Fruit fly (Drosophila melanogaster) whole organism, embryonic: Measurements from ENCODE around the gene CG7101.

Experiments
- C15 ChIP-seq: fragments of 200-800 bp; sonication (Bioruptor generic); IDR thresholded peaks from 3 replicates; pipeline ENCODE4 v1.3.6; 2022; ENCODE audit warnings: missing biosample characterization, missing genetic modification characterization
- CG10209 ChIP-seq: fragments of 200-800 bp; sonication (Bioruptor generic); optimal IDR thresholded peaks from 3 replicates; lab custom pipeline; 2017; ENCODE audit warnings: missing biosample characterization, mild to moderate bottlenecking, missing genetic modification characterization, missing genetic modification reagents
- CG1024 ChIP-seq: fragments of 200-800 bp; sonication (Bioruptor generic); IDR thresholded peaks from 2 replicates; pipeline ENCODE4 v1.3.6; 2022; ENCODE audit warnings: missing biosample characterization, missing genetic modification characterization
- CG10431 ChIP-seq: fragments of 200-800 bp; sonication (Bioruptor generic); optimal IDR thresholded peaks from 3 replicates; lab custom pipeline; 2018; ENCODE audit warnings: missing biosample characterization, mild to moderate bottlenecking, missing genetic modification characterization
- CG10565 ChIP-seq: fragments of 200-800 bp; sonication (Bioruptor generic); optimal IDR thresholded peaks from 3 replicates; lab custom pipeline; 2016; ENCODE audit warnings: missing biosample characterization, mild to moderate bottlenecking, missing genetic modification characterization
- CG11398 ChIP-seq: fragments of 200-800 bp; sonication (Bioruptor generic); optimal IDR thresholded peaks from 2 replicates; lab custom pipeline; 2016; ENCODE audit warnings: missing biosample characterization, missing genetic modification characterization
- CG12104 ChIP-seq: fragments of 200-800 bp; sonication (Bioruptor generic); optimal IDR thresholded peaks from 3 replicates; lab custom pipeline; 2016; ENCODE audit warnings: missing biosample characterization, missing genetic modification characterization
- CG12769 ChIP-seq: fragments of 200-800 bp; sonication (Bioruptor generic); optimal IDR thresholded peaks from 2 replicates; lab custom pipeline; 2019; ENCODE audit warnings: missing biosample characterization, mild to moderate bottlenecking, missing genetic modification characterization, moderate library complexity
- CG13424 ChIP-seq: fragments of 200-800 bp; sonication (Bioruptor generic); optimal IDR thresholded peaks from 2 replicates; lab custom pipeline; 2019; ENCODE audit warnings: missing biosample characterization, mild to moderate bottlenecking, missing genetic modification characterization, moderate library complexity
- CG13624 ChIP-seq: fragments of 200-800 bp; sonication (Bioruptor generic); optimal IDR thresholded peaks from 2 replicates; lab custom pipeline; 2016; ENCODE audit warnings: missing biosample characterization, missing genetic modification characterization
- CG13894 ChIP-seq: fragments of 200-800 bp; sonication (Bioruptor generic); optimal IDR thresholded peaks from 3 replicates; lab custom pipeline; 2018; ENCODE audit warnings: missing biosample characterization, mild to moderate bottlenecking, missing genetic modification characterization, moderate library complexity
- CG14965 ChIP-seq: fragments of 200-800 bp; sonication (Bioruptor generic); optimal IDR thresholded peaks from 2 replicates; lab custom pipeline; 2016; ENCODE audit warnings: missing biosample characterization, missing genetic modification characterization, borderline replicate concordance
- CG17612 ChIP-seq: fragments of 200-800 bp; sonication (Bioruptor generic); IDR thresholded peaks from 2 replicates; pipeline ENCODE4 v1.3.6; 2022; ENCODE audit warnings: missing biosample characterization, missing genetic modification characterization
- CG1792 ChIP-seq: fragments of 200-800 bp; sonication (Bioruptor generic); optimal IDR thresholded peaks from 2 replicates; lab custom pipeline; 2016; ENCODE audit warnings: missing biosample characterization, missing genetic modification characterization
- CG2120 ChIP-seq: fragments of 200-800 bp; sonication (Bioruptor generic); optimal IDR thresholded peaks from 3 replicates; lab custom pipeline; 2016; ENCODE audit warnings: missing biosample characterization, missing genetic modification characterization
- CG30431 ChIP-seq: fragments of 200-800 bp; sonication (Bioruptor generic); optimal IDR thresholded peaks from 2 replicates; lab custom pipeline; 2017; ENCODE audit warnings: missing biosample characterization, missing genetic modification characterization
- CG31441 ChIP-seq: fragments of 200-800 bp; sonication (Bioruptor generic); IDR thresholded peaks from 2 replicates; pipeline ENCODE4 v1.3.6; 2022; ENCODE audit warnings: missing biosample characterization, missing genetic modification characterization
- CG42726 ChIP-seq: fragments of 200-800 bp; sonication (Bioruptor generic); IDR thresholded peaks from 2 replicates; pipeline ENCODE4 v1.3.6; 2022; ENCODE audit warnings: missing biosample characterization, missing genetic modification characterization; ENCODE audit not compliant: partially characterized antibody
- CG4282 ChIP-seq: fragments of 200-800 bp; sonication (Bioruptor generic); optimal IDR thresholded peaks from 2 replicates; lab custom pipeline; 2016; ENCODE audit warnings: missing biosample characterization, missing genetic modification characterization
- CG4730 ChIP-seq: fragments of 200-800 bp; sonication (Bioruptor generic); IDR thresholded peaks from 2 replicates; pipeline ENCODE4 v1.3.6; 2022; ENCODE audit warnings: missing biosample characterization, missing genetic modification characterization
- CG7271 ChIP-seq: fragments of 200-800 bp; sonication (Bioruptor generic); optimal IDR thresholded peaks from 2 replicates; lab custom pipeline; 2018; ENCODE audit warnings: missing biosample characterization, mild to moderate bottlenecking, missing genetic modification characterization, moderate library complexity
- CG7556 ChIP-seq: fragments of 200-800 bp; sonication (Bioruptor generic); optimal IDR thresholded peaks from 2 replicates; lab custom pipeline; 2017; ENCODE audit warnings: missing biosample characterization, mild to moderate bottlenecking, missing genetic modification characterization
- CG7745 ChIP-seq: fragments of 200-800 bp; sonication (Bioruptor generic); optimal IDR thresholded peaks from 2 replicates; lab custom pipeline; 2018; ENCODE audit warnings: missing biosample characterization, mild to moderate bottlenecking, missing genetic modification characterization, moderate library complexity
- CG7839 ChIP-seq: fragments of 200-800 bp; sonication (Bioruptor generic); optimal IDR thresholded peaks from 3 replicates; lab custom pipeline; 2018; ENCODE audit warnings: missing biosample characterization, mild to moderate bottlenecking, missing genetic modification characterization, moderate library complexity
- CG7928 ChIP-seq: fragments of 200-800 bp; sonication (Bioruptor generic); optimal IDR thresholded peaks from 2 replicates; lab custom pipeline; 2017; ENCODE audit warnings: missing biosample characterization, mild to moderate bottlenecking, missing genetic modification characterization
- CG7963 ChIP-seq: fragments of 200-800 bp; sonication (Bioruptor generic); IDR thresholded peaks from 3 replicates; pipeline ENCODE4 v1.3.6; 2022; ENCODE audit warnings: missing biosample characterization, missing genetic modification characterization; ENCODE audit not compliant: partially characterized antibody
- CG8290 ChIP-seq, 3 experiments: fragments of 200-800 bp; sonication (Bioruptor generic); optimal IDR thresholded peaks; 2 replicates each; lab custom pipeline; 2016 to 2019; ENCODE audit warnings: missing biosample characterization in 3 of 3, missing genetic modification characterization in 3 of 3, mild to moderate bottlenecking in 2 of 3, moderate library complexity in 1 of 3
- CG8359 ChIP-seq: fragments of 200-800 bp; sonication (Bioruptor generic); optimal IDR thresholded peaks from 2 replicates; lab custom pipeline; 2017; ENCODE audit warnings: missing biosample characterization, mild to moderate bottlenecking, missing genetic modification characterization, borderline replicate concordance
- CG9876 ChIP-seq: fragments of 200-800 bp; sonication (Bioruptor generic); optimal IDR thresholded peaks from 2 replicates; lab custom pipeline; 2016; ENCODE audit warnings: missing biosample characterization, missing genetic modification characterization
- CG9932 ChIP-seq: fragments of 200-800 bp; sonication (Bioruptor generic); IDR thresholded peaks from 2 replicates; pipeline ENCODE4 v1.3.6; 2022; ENCODE audit warnings: missing biosample characterization, missing genetic modification characterization
- Dbx ChIP-seq: fragments of 200-800 bp; sonication (Bioruptor generic); IDR thresholded peaks from 3 replicates; pipeline ENCODE4 v1.3.6; 2022; ENCODE audit warnings: missing biosample characterization, missing genetic modification characterization
- Doc3 ChIP-seq: fragments of 200-800 bp; sonication (Bioruptor generic); IDR thresholded peaks from 3 replicates; pipeline ENCODE4 v1.3.6; 2022; ENCODE audit warnings: missing biosample characterization, missing genetic modification characterization; ENCODE audit not compliant: partially characterized antibody
- E2f1 ChIP-seq: fragments of 200-800 bp; sonication (Bioruptor generic); IDR thresholded peaks from 2 replicates; pipeline ENCODE4 v1.3.6; 2022; ENCODE audit warnings: missing biosample characterization, missing genetic modification characterization
- Fer1 ChIP-seq: fragments of 200-800 bp; sonication (Bioruptor generic); optimal IDR thresholded peaks from 2 replicates; lab custom pipeline; 2017; ENCODE audit warnings: missing biosample characterization, mild to moderate bottlenecking, missing genetic modification characterization
- Hr78 ChIP-seq, 2 experiments: fragments of 200-800 bp in 1 of 2; fragments of >200 bp in 1 of 2; sonication (Bioruptor generic) in 1 of 2; optimal IDR thresholded peaks; 2 replicates each; lab custom pipeline; 2017 to 2019; ENCODE audit warnings: missing biosample characterization in 2 of 2, missing genetic modification characterization in 2 of 2, mild to moderate bottlenecking in 1 of 2, moderate library complexity in 1 of 2
- Xbp1 ChIP-seq: fragments of 200-800 bp; sonication (Bioruptor generic); optimal IDR thresholded peaks from 3 replicates; lab custom pipeline; 2016; ENCODE audit warnings: missing biosample characterization, mild to moderate bottlenecking, missing genetic modification characterization
- bowl ChIP-seq: fragments of 200-800 bp; sonication (Bioruptor generic); IDR thresholded peaks from 2 replicates; pipeline ENCODE4 v1.3.6; 2022; ENCODE audit warnings: missing biosample characterization, missing genetic modification characterization
- btn ChIP-seq: fragments of 200-800 bp; sonication (Bioruptor generic); optimal IDR thresholded peaks from 2 replicates; lab custom pipeline; 2016; ENCODE audit warnings: missing biosample characterization, missing genetic modification characterization
- emc ChIP-seq: fragments of 200-800 bp; sonication (Bioruptor generic); optimal IDR thresholded peaks from 2 replicates; lab custom pipeline; 2016; ENCODE audit warnings: missing biosample characterization, missing genetic modification characterization
- esg ChIP-seq: fragments of 200-800 bp; sonication (Bioruptor generic); conservative IDR thresholded peaks from 2 replicates; pipeline ENCODE4 v1.3.6; 2022; ENCODE audit warnings: missing biosample characterization, missing genetic modification characterization
- kay ChIP-seq: fragments of 200-800 bp; sonication (Bioruptor generic); optimal IDR thresholded peaks from 2 replicates; lab custom pipeline; 2016; ENCODE audit warnings: missing biosample characterization, missing genetic modification characterization
- odd ChIP-seq: fragments of 200-800 bp; sonication (Bioruptor generic); optimal IDR thresholded peaks from 2 replicates; lab custom pipeline; 2017; ENCODE audit warnings: missing biosample characterization, mild to moderate bottlenecking, missing genetic modification characterization
- pb ChIP-seq: fragments of 200-800 bp; sonication (Bioruptor generic); optimal IDR thresholded peaks from 3 replicates; lab custom pipeline; 2016; ENCODE audit warnings: missing biosample characterization, missing genetic modification characterization
- psq ChIP-seq: fragments of 200-800 bp; sonication (Bioruptor generic); optimal IDR thresholded peaks from 2 replicates; lab custom pipeline; 2017; ENCODE audit warnings: missing biosample characterization, missing genetic modification characterization
- pum ChIP-seq: fragments of 200-800 bp; sonication (Bioruptor generic); optimal IDR thresholded peaks from 2 replicates; lab custom pipeline; 2016; ENCODE audit warnings: missing biosample characterization, missing genetic modification characterization
- ranshi ChIP-seq: fragments of 200-800 bp; sonication (Bioruptor generic); IDR thresholded peaks from 2 replicates; pipeline ENCODE4 v1.3.6; 2022; ENCODE audit warnings: missing biosample characterization, missing genetic modification characterization
- slbo ChIP-seq: fragments of 200-800 bp; sonication (Bioruptor generic); IDR thresholded peaks from 2 replicates; pipeline ENCODE4 v1.3.6; 2022; ENCODE audit warnings: missing biosample characterization, missing genetic modification characterization
- zfh1 ChIP-seq: fragments of 200-800 bp; sonication (Bioruptor generic); IDR thresholded peaks from 3 replicates; pipeline ENCODE4 v1.3.6; 2022; ENCODE audit warnings: missing biosample characterization, missing genetic modification characterization

Gene CG7101

dm6 chrX:18789353-18790210 is 40.8 kb upstream of the CG7101 start (continued):
- peak; percentile 85 for TF ChIP-seq CG7556
- TF ChIP-seq CG7963 (GFP tag; lab: Robert Waterston, UW) = no peak
- peak; percentile 34 for TF ChIP-seq pb (GFP tag; lab: Kevin White, UChicago)
- peak; percentile 54 for TF ChIP-seq esg (GFP tag; lab: Robert Waterston, UW)
- TF ChIP-seq Doc3 (GFP tag; lab: Robert Waterston, UW) = no peak
- TF ChIP-seq CG9876 (GFP tag; lab: Kevin White, UChicago) = no peak
- peak; percentile 50; the same call in 1 of the 2 replicates for TF ChIP-seq CG9932 (GFP tag; lab: Robert Waterston, UW)
- peak; percentile 2 for TF ChIP-seq CG8359
- peak; percentile 85 for TF ChIP-seq CG12769 (tag; lab: Kevin White, UChicago)
- TF ChIP-seq zfh1 (GFP tag; lab: Robert Waterston, UW) = no peak
- peak; percentile 69 for TF ChIP-seq CG13424 (tag; lab: Kevin White, UChicago)
- peak; percentile 25 for TF ChIP-seq CG12104 (GFP tag; lab: Kevin White, UChicago)
- TF ChIP-seq Dbx (GFP tag; lab: Robert Waterston, UW) = 0 out of 3 replicates have a peak, but pooled peaks have one; percentile 6
- no peak for TF ChIP-seq CG7745
- TF ChIP-seq CG14965 (GFP tag; lab: Kevin White, UChicago) = no peak
- TF ChIP-seq CG10565 = no peak
- no peak for TF ChIP-seq CG10431
- peak; percentile 38 for TF ChIP-seq CG30431 (GFP tag; lab: Kevin White, UChicago)
- TF ChIP-seq CG13624 (GFP tag; lab: Kevin White, UChicago) = peak; percentile 78
- no peak for TF ChIP-seq CG7271 (tag; lab: Kevin White, UChicago)
- peak in 1 of 2 experiments; percentile 79 for TF ChIP-seq Hr78 (GFP tag; optimal IDR thresholded peaks at IDR 0.05; lab: Kevin White, UChicago)
- peak; percentile 64; the same call in 1 of the 2 replicates for TF ChIP-seq CG31441
- peak; percentile 54 for TF ChIP-seq CG10209 (GFP tag; lab: Kevin White, UChicago)
- no peak for TF ChIP-seq psq (GFP tag; lab: Kevin White, UChicago)
- TF ChIP-seq CG7839 (tag; lab: Kevin White, UChicago) = peak; percentile 79
- TF ChIP-seq pum (GFP tag; lab: Kevin White, UChicago) = peak; percentile 26
- peak; percentile 5 for TF ChIP-seq CG11398 (GFP tag; lab: Kevin White, UChicago)
- TF ChIP-seq CG1792 (GFP tag; lab: Kevin White, UChicago) = no peak
- peak; percentile 59 for TF ChIP-seq Fer1
- no peak for TF ChIP-seq ranshi (GFP tag; lab: Robert Waterston, UW)
- peak; percentile 25 for TF ChIP-seq CG13894 (tag; lab: Kevin White, UChicago)
- no peak for TF ChIP-seq C15
- no peak for TF ChIP-seq CG4282 (GFP tag; lab: Kevin White, UChicago)
- peak; percentile 17 for TF ChIP-seq CG7928
- TF ChIP-seq kay (GFP tag; lab: Kevin White, UChicago) = peak; percentile 42
- TF ChIP-seq CG42726 (GFP tag; lab: Robert Waterston, UW) = no peak
- no peak for TF ChIP-seq bowl (GFP tag; lab: Robert Waterston, UW)
- no peak for TF ChIP-seq slbo
- no peak for TF ChIP-seq CG8290 (GFP tag; optimal IDR thresholded peaks at IDR 0.05; lab: Kevin White, UChicago)
- TF ChIP-seq CG8290 (tag; optimal IDR thresholded peaks at IDR 0.05; lab: Kevin White, UChicago) = peak in 1 of 2 experiments; percentile 44
- peak; percentile 43 for TF ChIP-seq Xbp1 (GFP tag; lab: Kevin White, UChicago)
- peak; percentile 84 for TF ChIP-seq CG2120
- TF ChIP-seq CG17612 (GFP tag; lab: Robert Waterston, UW) = no peak
- 0 out of 2 replicates have a peak, but pooled peaks have one; percentile 11 for TF ChIP-seq CG4730
- TF ChIP-seq E2f1 (GFP tag; lab: Robert Waterston, UW) = 0 out of 2 replicates have a peak, but pooled peaks have one; percentile 32
- TF ChIP-seq btn (GFP tag; lab: Kevin White, UChicago) = no peak
- peak; percentile 53 for TF ChIP-seq odd (GFP tag; lab: Kevin White, UChicago)
- no peak for TF ChIP-seq CG1024 (GFP tag; lab: Robert Waterston, UW)
- no peak for TF ChIP-seq emc (GFP tag; lab: Kevin White, UChicago)
